Fruit fly (Drosophila melanogaster) whole organism: ENCODE measurements around the gene Dcps.

Experiments used
- CG8478 ChIP-seq: fragments of >200 bp; optimal IDR thresholded peaks from 2 replicates; lab custom pipeline; 2018; ENCODE audit warnings: inconsistent platforms
- Dll ChIP-seq: fragments of >200 bp; optimal IDR thresholded peaks from 2 replicates; lab custom pipeline; 2017
- EcR ChIP-seq, 2 experiments: fragments of >200 bp; optimal IDR thresholded peaks; 2 replicates each; lab custom pipeline; 2017; ENCODE audit warnings: missing biosample characterization in 2 of 2, missing genetic modification characterization in 2 of 2, missing genetic modification reagents in 2 of 2
- pan ChIP-seq: fragments of >200 bp; optimal IDR thresholded peaks from 2 replicates; lab custom pipeline; 2017
- psq ChIP-seq: fragments of >200 bp; optimal IDR thresholded peaks from 2 replicates; lab custom pipeline; 2017
- usp ChIP-seq: fragments of >200 bp; optimal IDR thresholded peaks from 2 replicates; lab custom pipeline; 2017; ENCODE audit warnings: missing biosample characterization, missing genetic modification characterization, mixed read lengths

Dcps gene

dm6 chr3R:5716755-5717309 lies 37.7 kb downstream of the Dcps start, which contains the start of gene cas:
Gene cas (minus strand): TSS chr3R:5716805.
- TF ChIP-seq CG8478 (no peak), psq (lab: Kevin White, UChicago) (no peak), usp (no peak), EcR (GFP tag; optimal IDR thresholded peaks at IDR 0.05; lab: Kevin White, UChicago) (no peak), pan (lab: Kevin White, UChicago) (no peak), Dll (lab: Kevin White, UChicago) (no peak)

dm6 chr3R:5705469-5706067 lies 49.0 kb downstream of the Dcps start:
- no peak for TF ChIP-seq EcR (GFP tag; optimal IDR thresholded peaks at IDR 0.05; lab: Kevin White, UChicago)
- no peak for TF ChIP-seq CG8478
- TF ChIP-seq usp: no peak
- TF ChIP-seq pan (lab: Kevin White, UChicago): no peak
- TF ChIP-seq psq (lab: Kevin White, UChicago): no peak
- TF ChIP-seq Dll (lab: Kevin White, UChicago): no peak

- TF ChIP-seq EcR (GFP tag; optimal IDR thresholded peaks at IDR 0.05; lab: Kevin White, UChicago) (no peak), Dll (lab: Kevin White, UChicago) (no peak), usp (no peak), CG8478 (no peak), psq (lab: Kevin White, UChicago) (no peak), pan (lab: Kevin White, UChicago) (no peak)
These were observed 49.6 kb downstream of the Dcps start for dm6 chr3R:5704982-5705381.
